Worm (Caenorhabditis elegans) whole organism, dauer: ENCODE measurements around the gene F12A10.6.
"Not testable (repeated sequence)": the region's sequence is repeated elsewhere in the genome, so short reads cannot be mapped to it uniquely, and the experiment has no call there.

Experiments used
- unc-62 ChIP-seq: sonication (generic microtip); optimal IDR thresholded peaks from 2 replicates; lab custom pipeline; 2017; ENCODE audit warnings: missing biosample characterization, missing genetic modification reagents, missing genetic modification characterization

F12A10.6 gene

ce11 chrII:5494405-5494804 is at the start of gene F12A10.6:
Gene F12A10.6, minus strand, starts transcription at chrII:5494505.
- TF ChIP-seq unc-62 (GFP tag; lab: Kevin White, UChicago) = no peak

- peak; percentile 12 for TF ChIP-seq unc-62 (GFP tag; lab: Kevin White, UChicago)
These were observed 49.3 kb upstream of the F12A10.6 start for ce11 chrII:5543476-5544144.

ce11 chrII:5541685-5542084 is 47.4 kb upstream of the F12A10.6 start, which contains the start of gene C17C3.24:
Gene C17C3.24, minus strand, starts transcription at chrII:5541785.
- TF ChIP-seq unc-62 (GFP tag; lab: Kevin White, UChicago) = no peak

- TF ChIP-seq unc-62 (GFP tag; lab: Kevin White, UChicago) = not testable (repeated sequence)
These were observed 45.8 kb upstream of the F12A10.6 start, which contains the start of gene hlh-27 for ce11 chrII:5540113-5540512. Gene hlh-27, minus strand, starts transcription at chrII:5540213.

ce11 chrII:5537524-5537923 is 43.2 kb upstream of the F12A10.6 start, which contains the start of gene C17C3.11:
Gene C17C3.11, plus strand, starts transcription at chrII:5537824.
- TF ChIP-seq unc-62 (GFP tag; lab: Kevin White, UChicago) = no peak

ce11 chrII:5537078-5537477 is 42.8 kb upstream of the F12A10.6 start:
- TF ChIP-seq unc-62 (GFP tag; lab: Kevin White, UChicago) = no peak

- not testable (repeated sequence) for TF ChIP-seq unc-62 (GFP tag; lab: Kevin White, UChicago)
These were observed 40.6 kb upstream of the F12A10.6 start, which contains the start of gene hlh-25 for ce11 chrII:5534939-5535338. Gene hlh-25, plus strand, starts transcription at chrII:5535239.

ce11 chrII:5533642-5534041 is 39.3 kb upstream of the F12A10.6 start, which contains the start of gene hlh-26:
Gene hlh-26, minus strand, starts transcription at chrII:5533742.
- no peak for TF ChIP-seq unc-62 (GFP tag; lab: Kevin White, UChicago)

ce11 chrII:5531855-5532328 is 37.6 kb upstream of the F12A10.6 start, which contains the start of gene C17C3.9:
Gene C17C3.9, minus strand, starts transcription at chrII:5532278.
- TF ChIP-seq unc-62 (GFP tag; lab: Kevin White, UChicago) = no peak

- no peak for TF ChIP-seq unc-62 (GFP tag; lab: Kevin White, UChicago)
These were observed 33.5 kb upstream of the F12A10.6 start, which contains the start of gene ZK177.1 for ce11 chrII:5527841-5528240. Gene ZK177.1, plus strand, starts transcription at chrII:5528141.

- no peak for TF ChIP-seq unc-62 (GFP tag; lab: Kevin White, UChicago)
These were observed 31.0 kb upstream of the F12A10.6 start, which contains the start of gene tbx-35 for ce11 chrII:5525297-5525696. Gene tbx-35, minus strand, starts transcription at chrII:5525397.

- TF ChIP-seq unc-62 (GFP tag; lab: Kevin White, UChicago) = no peak
These were observed 28.3 kb upstream of the F12A10.6 start, which contains the start of gene ZK177.11 for ce11 chrII:5522637-5523036. Gene ZK177.11, plus strand, starts transcription at chrII:5522937.

ce11 chrII:5521411-5521810 is 27.1 kb upstream of the F12A10.6 start, which contains the start of gene ZK177.12:
Gene ZK177.12, plus strand, starts transcription at chrII:5521711.
- no peak for TF ChIP-seq unc-62 (GFP tag; lab: Kevin White, UChicago)

ce11 chrII:5518910-5519309 is 24.6 kb upstream of the F12A10.6 start, which contains the start of gene ZK177.2:
Gene ZK177.2, plus strand, starts transcription at chrII:5519210.
- no peak for TF ChIP-seq unc-62 (GFP tag; lab: Kevin White, UChicago)

ce11 chrII:5518055-5518454 is 23.8 kb upstream of the F12A10.6 start:
- no peak for TF ChIP-seq unc-62 (GFP tag; lab: Kevin White, UChicago)

- no peak for TF ChIP-seq unc-62 (GFP tag; lab: Kevin White, UChicago)
These were observed 23.3 kb upstream of the F12A10.6 start, which contains the start of gene ZK177.9 for ce11 chrII:5517643-5518042. Gene ZK177.9, minus strand, starts transcription at chrII:5517743.
